Worm (Caenorhabditis elegans) whole organism, L1 larva: ENCODE data around the gene T07D4.5.

Experiments used
- ces-1 ChIP-seq: fragments of 150-350 bp; optimal IDR thresholded peaks from 2 replicates; lab custom pipeline; 2014; ENCODE audit warnings: missing biosample characterization, missing genetic modification reagents, missing genetic modification characterization
- efl-1 ChIP-seq, 4 experiments: fragments of 150-350 bp; optimal IDR thresholded peaks in 3 of 4; peaks in 1 of 4; 1 replicate in 1 of 4; 2 replicates in 3 of 4; lab custom pipeline; 2014; ENCODE audit warnings: missing biosample characterization in 2 of 4, missing genetic modification characterization in 2 of 4, missing genetic modification reagents in 2 of 4
- elt-2 ChIP-seq: sonication (generic microtip); optimal IDR thresholded peaks from 2 replicates; lab custom pipeline; 2016; ENCODE audit warnings: missing genetic modification characterization, mild to moderate bottlenecking, inconsistent platforms, missing compliant biosample characterization, missing genetic modification reagents
- elt-3 ChIP-seq, 6 experiments: fragments of 150-350 bp in 1 of 6; sonication (generic microtip); optimal IDR thresholded peaks; 2 replicates each; lab custom pipeline; 2017 to 2018; ENCODE audit warnings: missing biosample characterization in 6 of 6, missing genetic modification characterization in 6 of 6, inconsistent platforms in 1 of 6
- mep-1 ChIP-seq: fragments of 150-350 bp; optimal IDR thresholded peaks from 2 replicates; lab custom pipeline; 2014; ENCODE audit warnings: missing biosample characterization, missing genetic modification characterization
- nhr-12 ChIP-seq: sonication (generic microtip); optimal IDR thresholded peaks from 2 replicates; lab custom pipeline; 2017; ENCODE audit warnings: missing biosample characterization, missing genetic modification characterization
- nhr-237 ChIP-seq: fragments of 150-350 bp; optimal IDR thresholded peaks from 2 replicates; lab custom pipeline; 2014; ENCODE audit warnings: missing biosample characterization, missing genetic modification characterization
- nhr-85 ChIP-seq: sonication (generic microtip); peaks from one replicate; lab custom pipeline; 2016; ENCODE audit warnings: missing genetic modification characterization, inconsistent platforms, missing compliant biosample characterization
- nhr-90 ChIP-seq: sonication (generic microtip); optimal IDR thresholded peaks from 2 replicates; lab custom pipeline; 2016; ENCODE audit warnings: mild to moderate bottlenecking, missing genetic modification characterization, missing compliant biosample characterization; ENCODE audit not compliant: poor library complexity
- rnt-1 ChIP-seq: sonication (generic microtip); optimal IDR thresholded peaks from 2 replicates; lab custom pipeline; 2016; ENCODE audit warnings: mild to moderate bottlenecking, missing genetic modification characterization, moderate library complexity, missing compliant biosample characterization
- unc-62 ChIP-seq: fragments of 150-350 bp; optimal IDR thresholded peaks from 2 replicates; lab custom pipeline; 2014; ENCODE audit warnings: missing biosample characterization, missing genetic modification reagents, missing genetic modification characterization

DNA sequence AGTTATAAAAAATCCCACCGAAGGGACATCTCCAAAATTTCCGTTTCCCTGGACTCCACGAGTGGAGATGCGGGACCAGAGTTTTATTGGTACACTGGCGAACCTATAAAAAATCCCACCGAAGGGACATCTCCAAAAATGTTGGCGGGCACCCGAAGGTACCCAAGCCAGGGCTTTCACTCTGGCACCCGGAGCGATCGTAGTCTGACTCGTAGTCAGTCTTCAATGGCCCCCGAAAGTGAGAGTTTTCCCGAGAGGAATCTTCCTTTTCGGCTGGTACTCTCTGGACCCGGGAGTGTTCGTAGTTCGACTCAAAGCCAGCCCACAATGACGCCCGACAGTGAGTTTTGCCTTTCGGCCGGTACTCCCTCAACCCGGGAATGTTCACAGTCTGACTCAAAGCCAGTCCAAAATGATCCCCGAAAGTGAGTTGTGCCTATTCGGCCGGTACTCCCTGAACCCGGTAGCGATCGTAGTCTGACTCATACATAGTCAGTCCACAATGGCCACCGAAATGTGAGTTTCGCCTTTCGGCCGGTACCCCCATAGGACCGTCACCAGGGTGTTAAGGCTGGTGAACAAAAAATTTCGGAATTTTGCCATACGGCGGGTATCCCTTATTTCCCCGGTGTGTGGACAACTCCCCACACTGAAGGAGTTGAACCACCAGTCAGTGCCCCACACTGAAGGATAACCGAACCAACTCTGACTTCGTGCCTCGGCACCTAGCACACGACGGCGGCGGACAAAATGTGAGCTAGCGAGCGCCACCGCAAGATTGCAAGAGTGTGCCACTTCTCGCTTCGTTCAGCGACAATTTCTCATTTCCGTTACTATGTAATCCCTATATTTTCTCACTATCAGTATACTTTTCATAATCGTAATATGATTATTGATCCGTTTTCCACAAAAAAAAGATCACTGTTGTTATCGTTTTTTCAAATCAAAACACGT lies 6.8 kb downstream of the T07D4.5 start:
- TF ChIP-seq nhr-85 (tag; lab: Kevin White, UChicago) (peak; percentile 8), elt-3 (tag; optimal IDR thresholded peaks at IDR 0.05; lab: Kevin White, UChicago) (no peak), rnt-1 (peak; percentile 64), nhr-237 (tag; lab: Kevin White, UChicago) (no peak), nhr-12 (tag; lab: Kevin White, UChicago) (no peak), efl-1 (optimal IDR thresholded peaks at IDR 0.05; lab: Kevin White, UChicago) (no peak), efl-1 (GFP tag; optimal IDR thresholded peaks at IDR 0.05 in 1 of 2; lab: Kevin White, UChicago) (peak in 1 of 2 experiments; percentile 35), elt-2 (no peak), unc-62 (GFP tag; lab: Kevin White, UChicago) (no peak), mep-1 (tag; lab: Kevin White, UChicago) (no peak), ces-1 (GFP tag; lab: Kevin White, UChicago) (no peak), nhr-90 (no peak)
